Fruit fly (Drosophila melanogaster): Measurements from ENCODE around the gene CG7394.

CG7394 gene

DNA sequence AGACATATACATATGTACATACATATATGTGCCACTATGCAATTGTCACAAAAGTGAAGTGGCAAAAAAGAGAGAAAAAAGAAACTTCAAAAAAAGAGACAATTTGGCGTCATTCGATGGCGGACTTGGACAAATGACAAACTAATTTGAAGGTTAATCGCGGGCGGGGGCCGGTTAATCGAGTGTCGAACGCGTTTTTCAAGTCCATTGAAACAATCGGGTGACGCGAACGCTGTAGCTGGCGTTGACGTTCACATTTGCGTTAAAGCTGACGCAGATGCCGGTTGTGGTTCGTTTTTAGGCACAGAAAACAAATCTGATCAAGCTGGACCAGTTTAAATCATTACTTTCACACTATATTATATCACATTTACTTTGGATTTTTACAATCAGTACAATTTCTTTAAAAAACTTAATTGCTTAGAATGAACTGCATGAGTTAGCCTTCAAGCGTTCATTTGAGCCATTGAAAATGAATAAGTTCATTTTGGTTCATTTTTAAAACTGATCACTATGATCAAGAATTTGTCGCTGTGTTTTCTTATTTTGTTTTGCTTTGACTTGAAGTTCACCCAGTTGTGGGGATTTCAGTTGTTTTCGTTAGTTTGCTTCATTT, 28.0 kb upstream of the CG7394 start:
- TF ChIP-seq CG15710 (tag; optimal IDR thresholded peaks at IDR 0.05) = peak; percentile 19
- no peak for TF ChIP-seq CG10348 (GFP tag; IDR thresholded peaks at IDR 0.05)
- no peak for TF ChIP-seq EcR (GFP tag; optimal IDR thresholded peaks at IDR 0.05)
- TF ChIP-seq CG8301 (tag; optimal IDR thresholded peaks at IDR 0.05) = no peak
- peak; percentile 3 for TF ChIP-seq Pif1A (GFP tag; optimal IDR thresholded peaks at IDR 0.05)
- peak; percentile 16 for TF ChIP-seq CG8159 (tag; optimal IDR thresholded peaks at IDR 0.05)
- peak; percentile 39 for TF ChIP-seq Snoo (tag; optimal IDR thresholded peaks at IDR 0.05)
- TF ChIP-seq fd96Ca (GFP tag; IDR thresholded peaks at IDR 0.05) = no peak
- peak; percentile 34 for TF ChIP-seq CG17806 (tag; optimal IDR thresholded peaks at IDR 0.05)
- TF ChIP-seq CG32121 (GFP tag; IDR thresholded peaks at IDR 0.05) = no peak
- no peak for TF ChIP-seq CG9948 (tag; optimal IDR thresholded peaks at IDR 0.05)

DNA sequence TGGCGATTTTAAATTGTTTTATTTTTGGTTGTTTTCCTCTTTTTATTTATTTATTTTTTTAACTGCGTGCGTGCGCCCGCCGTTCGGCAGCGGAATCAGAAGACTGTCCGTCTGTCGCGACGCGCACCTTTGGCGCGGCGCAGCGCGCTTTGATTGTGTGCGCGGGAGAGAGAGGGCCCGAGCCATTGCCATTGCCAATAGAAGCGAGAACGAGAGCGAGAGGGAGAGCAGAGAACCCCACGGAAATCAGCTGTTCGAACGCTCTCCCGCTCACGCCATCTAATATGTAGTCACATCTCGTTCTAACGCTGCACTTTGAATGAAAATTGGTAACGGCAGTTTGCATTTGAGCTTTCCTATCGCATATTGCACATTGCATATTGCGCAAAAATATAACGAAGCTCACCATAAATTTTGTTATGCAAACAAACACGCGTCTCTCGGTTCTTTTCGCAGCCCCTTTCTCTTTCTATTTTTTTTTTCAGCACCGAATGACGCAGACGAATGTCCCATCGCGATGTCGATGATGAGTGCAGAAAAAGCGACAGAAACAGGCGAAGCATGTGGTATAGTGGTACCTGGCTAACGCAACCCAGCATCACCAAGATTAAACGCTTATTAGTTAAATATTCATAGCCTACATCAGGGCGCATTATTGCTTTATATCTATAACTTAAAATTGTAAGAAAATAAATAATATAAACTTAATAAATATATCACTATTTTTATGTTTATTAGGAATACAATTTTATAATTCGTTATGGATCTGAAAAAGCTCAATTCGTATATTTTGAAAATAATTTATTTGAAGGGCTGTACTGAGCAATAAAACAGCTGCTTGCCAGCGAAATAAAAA, 27.2 kb upstream of the CG7394 start:
- TF ChIP-seq gl (tag; optimal IDR thresholded peaks at IDR 0.05) = no peak
- no peak for TF ChIP-seq CG8159 (tag; optimal IDR thresholded peaks at IDR 0.05)
- no peak for TF ChIP-seq EcR (GFP tag; optimal IDR thresholded peaks at IDR 0.05)
- TF ChIP-seq CG17806 (tag; optimal IDR thresholded peaks at IDR 0.05) = no peak
- TF ChIP-seq rn (GFP tag; IDR thresholded peaks at IDR 0.05) = no peak
- TF ChIP-seq CG34367 (tag; optimal IDR thresholded peaks at IDR 0.05) = no peak
- no peak for TF ChIP-seq CG10348 (GFP tag; IDR thresholded peaks at IDR 0.05)
- no peak for TF ChIP-seq D1 (tag; optimal IDR thresholded peaks at IDR 0.05)
- no peak for TF ChIP-seq Pif1A (GFP tag; optimal IDR thresholded peaks at IDR 0.05)
- peak; percentile 65 for TF ChIP-seq CG4496 (GFP tag; IDR thresholded peaks at IDR 0.05)
- TF ChIP-seq CG8301 (tag; optimal IDR thresholded peaks at IDR 0.05) = no peak
- no peak for TF ChIP-seq CG15710 (tag; optimal IDR thresholded peaks at IDR 0.05)
- TF ChIP-seq Pif1B (GFP tag; optimal IDR thresholded peaks at IDR 0.05) = no peak
- TF ChIP-seq CG14655 (GFP tag; optimal IDR thresholded peaks at IDR 0.05) = peak; percentile 29
- peak; percentile 52 for TF ChIP-seq Ets98B (GFP tag; IDR thresholded peaks at IDR 0.05)
- TF ChIP-seq fd96Ca (GFP tag; IDR thresholded peaks at IDR 0.05) = peak; percentile 56; the same call in 2 of the 3 replicates
- peak; percentile 39 for TF ChIP-seq CG32121 (GFP tag; IDR thresholded peaks at IDR 0.05)
- peak; percentile 8 for TF ChIP-seq Snoo (tag; optimal IDR thresholded peaks at IDR 0.05)
- TF ChIP-seq CG9948 (tag; optimal IDR thresholded peaks at IDR 0.05) = no peak
- no peak for TF ChIP-seq CG13204 (GFP tag; optimal IDR thresholded peaks at IDR 0.05)
- TF ChIP-seq CG12605 (GFP tag; IDR thresholded peaks at IDR 0.05) = peak; percentile 53

DNA sequence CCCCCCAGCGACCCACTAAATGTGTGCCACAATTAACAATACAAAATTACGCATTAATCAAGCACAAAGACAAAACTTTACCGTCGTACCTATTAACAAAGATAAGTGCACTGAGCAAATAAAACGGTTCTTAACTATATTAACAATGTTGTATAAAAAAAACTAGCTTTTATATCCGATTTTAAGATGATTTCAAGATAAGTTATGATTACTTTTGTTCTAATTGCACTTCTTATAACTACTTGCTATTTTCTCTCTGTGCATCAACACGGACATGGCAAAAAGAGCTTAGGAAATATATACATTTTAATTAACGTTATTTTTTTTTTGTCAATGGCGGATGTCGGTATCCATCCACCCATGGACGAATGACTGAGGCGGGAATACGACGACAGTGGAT, 25.7 kb upstream of the CG7394 start:
- TF ChIP-seq CG32121 (GFP tag; IDR thresholded peaks at IDR 0.05) (0 out of 2 replicates have a peak, but pooled peaks have one; percentile 7), CG8301 (tag; optimal IDR thresholded peaks at IDR 0.05) (no peak), CG8159 (tag; optimal IDR thresholded peaks at IDR 0.05) (peak; percentile 10), fd96Ca (GFP tag; IDR thresholded peaks at IDR 0.05) (no peak), CG14655 (GFP tag; optimal IDR thresholded peaks at IDR 0.05) (peak; percentile 23), CG4496 (GFP tag; IDR thresholded peaks at IDR 0.05) (peak; percentile 75; the same call in 2 of the 3 replicates), CG13204 (GFP tag; optimal IDR thresholded peaks at IDR 0.05) (no peak), EcR (GFP tag; optimal IDR thresholded peaks at IDR 0.05) (no peak), Snoo (tag; optimal IDR thresholded peaks at IDR 0.05) (no peak), CG12605 (GFP tag; IDR thresholded peaks at IDR 0.05) (0 out of 2 replicates have a peak, but pooled peaks have one; percentile 18), rn (GFP tag; IDR thresholded peaks at IDR 0.05) (no peak), Pif1B (GFP tag; optimal IDR thresholded peaks at IDR 0.05) (no peak), Ets98B (GFP tag; IDR thresholded peaks at IDR 0.05) (peak; percentile 56; the same call in 1 of the 2 replicates)

DNA sequence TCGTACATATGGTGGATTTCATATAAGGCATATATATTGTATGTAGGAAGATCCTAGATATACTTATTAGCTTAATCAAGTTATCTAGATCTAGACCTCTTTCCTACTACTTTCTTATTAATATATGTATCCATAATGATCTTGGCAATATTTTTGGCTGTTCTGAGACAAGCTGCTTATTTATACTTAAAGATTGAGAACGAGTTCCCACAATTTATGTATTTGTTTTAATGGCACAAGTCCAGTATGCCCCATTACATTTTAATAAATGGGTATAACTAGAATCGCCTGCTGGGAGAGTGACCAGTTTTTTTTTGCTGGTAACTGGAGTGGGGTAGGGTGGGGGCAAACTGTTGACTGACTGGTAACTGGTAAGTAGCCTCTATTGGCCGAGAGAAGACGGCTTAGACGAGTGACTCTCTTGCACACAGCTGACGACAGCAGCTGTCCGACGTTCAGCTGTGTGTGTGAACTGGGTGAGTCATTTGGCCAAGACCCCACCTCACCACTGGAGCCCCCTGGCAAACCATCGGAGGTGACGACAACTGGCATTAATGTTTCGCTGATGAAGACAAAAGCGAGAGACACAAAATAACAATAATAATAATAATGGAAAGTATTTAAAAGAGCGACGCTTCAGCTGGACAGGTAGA, 24.9 kb upstream of the CG7394 start:
- TF ChIP-seq CG12605 (GFP tag; IDR thresholded peaks at IDR 0.05) = no peak
- TF ChIP-seq CG4496 (GFP tag; IDR thresholded peaks at IDR 0.05) = peak; percentile 56; the same call in 2 of the 3 replicates
- peak; percentile 14; the same call in 1 of the 2 replicates for TF ChIP-seq Ets98B (GFP tag; IDR thresholded peaks at IDR 0.05)
- peak; percentile 63 for TF ChIP-seq CG8301 (tag; optimal IDR thresholded peaks at IDR 0.05)
- peak; percentile 42 for TF ChIP-seq CG14655 (GFP tag; optimal IDR thresholded peaks at IDR 0.05)
- TF ChIP-seq Pif1A (GFP tag; optimal IDR thresholded peaks at IDR 0.05) = peak; percentile 31
- TF ChIP-seq CG8159 (tag; optimal IDR thresholded peaks at IDR 0.05) = no peak
- no peak for TF ChIP-seq CG10348 (GFP tag; IDR thresholded peaks at IDR 0.05)
- TF ChIP-seq CG13204 (GFP tag; optimal IDR thresholded peaks at IDR 0.05) = no peak
- TF ChIP-seq Snoo (tag; optimal IDR thresholded peaks at IDR 0.05) = no peak
- 0 out of 2 replicates have a peak, but pooled peaks have one; percentile 18 for TF ChIP-seq rn (GFP tag; IDR thresholded peaks at IDR 0.05)
- TF ChIP-seq fd96Ca (GFP tag; IDR thresholded peaks at IDR 0.05) = no peak; the same call in 2 of the 3 replicates
- TF ChIP-seq CG17806 (tag; optimal IDR thresholded peaks at IDR 0.05) = no peak
- no peak for TF ChIP-seq gl (tag; optimal IDR thresholded peaks at IDR 0.05)
- no peak for TF ChIP-seq EcR (GFP tag; optimal IDR thresholded peaks at IDR 0.05)
- no peak for TF ChIP-seq CG34367 (tag; optimal IDR thresholded peaks at IDR 0.05)
- TF ChIP-seq D1 (tag; optimal IDR thresholded peaks at IDR 0.05) = no peak
- TF ChIP-seq CG9948 (tag; optimal IDR thresholded peaks at IDR 0.05) = peak; percentile 12
- TF ChIP-seq CG15710 (tag; optimal IDR thresholded peaks at IDR 0.05) = no peak
- TF ChIP-seq CG32121 (GFP tag; IDR thresholded peaks at IDR 0.05) = peak; percentile 34; the same call in 1 of the 2 replicates
- no peak for TF ChIP-seq Pif1B (GFP tag; optimal IDR thresholded peaks at IDR 0.05)
